Fruit fly (Drosophila melanogaster) whole organism, embryonic: ENCODE data around the gene CG10064.

Source experiments
- CG10274 ChIP-seq: fragments of 200-800 bp; sonication (Bioruptor generic); optimal IDR thresholded peaks from 3 replicates; lab custom pipeline; 2017; ENCODE audit warnings: missing biosample characterization, mild to moderate bottlenecking, missing genetic modification characterization
- CG12104 ChIP-seq: fragments of 200-800 bp; sonication (Bioruptor generic); optimal IDR thresholded peaks from 3 replicates; lab custom pipeline; 2016; ENCODE audit warnings: missing biosample characterization, missing genetic modification characterization
- CG12236 ChIP-seq: fragments of 200-800 bp; sonication (Bioruptor generic); optimal IDR thresholded peaks from 2 replicates; lab custom pipeline; 2016; ENCODE audit warnings: missing biosample characterization, missing genetic modification characterization
- CG14667 ChIP-seq: fragments of 200-800 bp; sonication (Bioruptor generic); IDR thresholded peaks from 2 replicates; pipeline ENCODE4 v1.3.6; 2022; ENCODE audit warnings: missing biosample characterization, missing genetic modification characterization
- CG15073 ChIP-seq: fragments of 200-800 bp; sonication (Bioruptor generic); optimal IDR thresholded peaks from 2 replicates; lab custom pipeline; 2016; ENCODE audit warnings: missing biosample characterization, missing genetic modification characterization
- CG15514 ChIP-seq: fragments of 200-800 bp; sonication (Bioruptor generic); optimal IDR thresholded peaks from 3 replicates; lab custom pipeline; 2017; ENCODE audit warnings: missing biosample characterization, missing genetic modification characterization, mild to moderate bottlenecking, moderate library complexity, missing genetic modification reagents
- CG17186 ChIP-seq: fragments of 200-800 bp; sonication (Bioruptor generic); optimal IDR thresholded peaks from 3 replicates; lab custom pipeline; 2017; ENCODE audit warnings: missing biosample characterization, missing genetic modification reagents, missing genetic modification characterization
- CG2129 ChIP-seq: fragments of 200-800 bp; sonication (Bioruptor generic); IDR thresholded peaks from 2 replicates; pipeline ENCODE4 v1.3.6; 2022; ENCODE audit warnings: missing biosample characterization, missing genetic modification characterization; ENCODE audit not compliant: partially characterized antibody
- CG2678 ChIP-seq: fragments of 200-800 bp; sonication (Bioruptor generic); optimal IDR thresholded peaks from 3 replicates; lab custom pipeline; 2019; ENCODE audit warnings: missing biosample characterization, mild to moderate bottlenecking, missing genetic modification characterization, moderate library complexity
- CG3163 ChIP-seq: fragments of 200-800 bp; sonication (Bioruptor generic); optimal IDR thresholded peaks from 3 replicates; lab custom pipeline; 2016; ENCODE audit warnings: missing biosample characterization, missing genetic modification characterization
- CG6272 ChIP-seq: fragments of 200-800 bp; sonication (Bioruptor generic); IDR thresholded peaks from 2 replicates; pipeline ENCODE4 v1.3.6; 2022; ENCODE audit warnings: missing biosample characterization, missing genetic modification characterization
- CG6654 ChIP-seq: fragments of 200-800 bp; sonication (Bioruptor generic); optimal IDR thresholded peaks from 2 replicates; lab custom pipeline; 2017; ENCODE audit warnings: missing biosample characterization, mild to moderate bottlenecking, missing genetic modification characterization
- CG7556 ChIP-seq: fragments of 200-800 bp; sonication (Bioruptor generic); optimal IDR thresholded peaks from 2 replicates; lab custom pipeline; 2017; ENCODE audit warnings: missing biosample characterization, mild to moderate bottlenecking, missing genetic modification characterization
- CG8359 ChIP-seq: fragments of 200-800 bp; sonication (Bioruptor generic); optimal IDR thresholded peaks from 2 replicates; lab custom pipeline; 2017; ENCODE audit warnings: missing biosample characterization, mild to moderate bottlenecking, missing genetic modification characterization, borderline replicate concordance
- CG8478 ChIP-seq: fragments of >200 bp; optimal IDR thresholded peaks from 2 replicates; lab custom pipeline; 2018
- CG8944 ChIP-seq: fragments of 200-800 bp; sonication (Bioruptor generic); optimal IDR thresholded peaks from 3 replicates; lab custom pipeline; 2016; ENCODE audit warnings: missing biosample characterization, missing genetic modification characterization
- CG9817 ChIP-seq: fragments of 200-800 bp; sonication (Bioruptor generic); optimal IDR thresholded peaks from 2 replicates; lab custom pipeline; 2018; ENCODE audit warnings: missing biosample characterization, mild to moderate bottlenecking, missing genetic modification characterization, moderate library complexity
- CG9876 ChIP-seq: fragments of 200-800 bp; sonication (Bioruptor generic); optimal IDR thresholded peaks from 2 replicates; lab custom pipeline; 2016; ENCODE audit warnings: missing biosample characterization, missing genetic modification characterization
- CG9932 ChIP-seq: fragments of 200-800 bp; sonication (Bioruptor generic); IDR thresholded peaks from 2 replicates; pipeline ENCODE4 v1.3.6; 2022; ENCODE audit warnings: missing biosample characterization, missing genetic modification characterization
- CTCF ChIP-seq: fragments of 200-800 bp; sonication (Bioruptor generic); optimal IDR thresholded peaks from 2 replicates; lab custom pipeline; 2017; ENCODE audit warnings: missing biosample characterization, mild to moderate bottlenecking, missing genetic modification characterization, moderate library complexity
- CrebB ChIP-seq: fragments of 200-800 bp; sonication (Bioruptor generic); optimal IDR thresholded peaks from 3 replicates; lab custom pipeline; 2018; ENCODE audit warnings: missing biosample characterization, mild to moderate bottlenecking, missing genetic modification characterization
- D19A ChIP-seq: fragments of 200-800 bp; optimal IDR thresholded peaks from 3 replicates; lab custom pipeline; 2019; ENCODE audit warnings: missing biosample characterization, mild to moderate bottlenecking, missing genetic modification characterization, moderate library complexity
- Fer1 ChIP-seq: fragments of 200-800 bp; sonication (Bioruptor generic); optimal IDR thresholded peaks from 2 replicates; lab custom pipeline; 2017; ENCODE audit warnings: missing biosample characterization, mild to moderate bottlenecking, missing genetic modification characterization
- H2.0 ChIP-seq: fragments of 200-800 bp; sonication (Bioruptor generic); IDR thresholded peaks from 2 replicates; pipeline ENCODE4 v1.3.6; 2022; ENCODE audit warnings: missing biosample characterization, missing genetic modification characterization
- Hmr ChIP-seq: fragments of 200-800 bp; sonication (Bioruptor generic); optimal IDR thresholded peaks from 3 replicates; lab custom pipeline; 2017; ENCODE audit warnings: mild to moderate bottlenecking, missing biosample characterization, missing genetic modification reagents, missing genetic modification characterization
- Max ChIP-seq: fragments of 200-800 bp; sonication (Bioruptor generic); optimal IDR thresholded peaks from 2 replicates; lab custom pipeline; 2016; ENCODE audit warnings: missing biosample characterization, mild to moderate bottlenecking, missing genetic modification characterization
- Med ChIP-seq: fragments of 200-800 bp; sonication (Bioruptor generic); peaks from one replicate; lab custom pipeline; 2016; ENCODE audit warnings: missing biosample characterization, missing genetic modification characterization, mild to moderate bottlenecking, inconsistent platforms, moderate library complexity
- NFAT ChIP-seq: fragments of 200-800 bp; sonication (Bioruptor generic); IDR thresholded peaks from 2 replicates; pipeline ENCODE4 v1.3.6; 2022; ENCODE audit warnings: missing biosample characterization, missing genetic modification characterization
- Nf-YA ChIP-seq: fragments of 200-800 bp; sonication (Bioruptor generic); IDR thresholded peaks from 2 replicates; pipeline ENCODE4 v1.3.6; 2022; ENCODE audit warnings: missing biosample characterization, missing genetic modification characterization
- Opbp ChIP-seq: fragments of 200-800 bp; sonication (Bioruptor generic); IDR thresholded peaks from 3 replicates; pipeline ENCODE4 v1.3.6; 2022; ENCODE audit warnings: missing biosample characterization, missing genetic modification characterization; ENCODE audit not compliant: partially characterized antibody
- Pdp1 ChIP-seq, 2 experiments: fragments of 200-800 bp; sonication (Bioruptor generic); optimal IDR thresholded peaks; 3 replicates each; lab custom pipeline; 2016; ENCODE audit warnings: missing biosample characterization in 2 of 2, missing genetic modification characterization in 2 of 2, mild to moderate bottlenecking in 1 of 2, moderate library complexity in 1 of 2
- Six4 ChIP-seq: fragments of 200-800 bp; sonication (Bioruptor generic); optimal IDR thresholded peaks from 2 replicates; lab custom pipeline; 2016; ENCODE audit warnings: missing biosample characterization, missing genetic modification characterization
- Usf ChIP-seq: fragments of 200-800 bp; sonication (Bioruptor generic); optimal IDR thresholded peaks from 2 replicates; lab custom pipeline; 2017; ENCODE audit warnings: missing genotype, missing biosample characterization, missing genetic modification characterization
- ase ChIP-seq: fragments of 200-800 bp; sonication (Bioruptor generic); IDR thresholded peaks from 3 replicates; pipeline ENCODE4 v1.3.6; 2022; ENCODE audit warnings: missing biosample characterization, missing genetic modification characterization
- bbx ChIP-seq: fragments of 200-800 bp; sonication (Bioruptor generic); IDR thresholded peaks from 2 replicates; pipeline ENCODE4 v1.3.6; 2022; ENCODE audit warnings: missing biosample characterization, missing genetic modification characterization; ENCODE audit not compliant: partially characterized antibody
- caup ChIP-seq: fragments of 200-800 bp; sonication (Bioruptor generic); optimal IDR thresholded peaks from 3 replicates; lab custom pipeline; 2017; ENCODE audit warnings: missing biosample characterization, mild to moderate bottlenecking, missing genetic modification characterization, moderate library complexity; ENCODE audit not compliant: severe bottlenecking
- croc ChIP-seq: fragments of 200-800 bp; sonication (Bioruptor generic); conservative IDR thresholded peaks from 3 replicates; pipeline ENCODE4 v1.3.6; 2022; ENCODE audit warnings: missing biosample characterization, missing genetic modification characterization
- en ChIP-seq: fragments of 200-800 bp; sonication (Bioruptor generic); optimal IDR thresholded peaks from 2 replicates; lab custom pipeline; 2016; ENCODE audit warnings: missing biosample characterization, missing genetic modification characterization
- exex ChIP-seq: fragments of 200-800 bp; sonication (Bioruptor generic); optimal IDR thresholded peaks from 4 replicates; lab custom pipeline; 2018; ENCODE audit warnings: missing biosample characterization, mild to moderate bottlenecking, missing genetic modification characterization, moderate library complexity
- fd64A ChIP-seq: fragments of 200-800 bp; sonication (Bioruptor generic); optimal IDR thresholded peaks from 3 replicates; lab custom pipeline; 2018; ENCODE audit warnings: missing biosample characterization, mild to moderate bottlenecking, missing genetic modification characterization
- ind ChIP-seq: fragments of 200-800 bp; sonication (Bioruptor generic); optimal IDR thresholded peaks from 3 replicates; lab custom pipeline; 2016; ENCODE audit warnings: missing biosample characterization, missing genetic modification characterization
- jing ChIP-seq: fragments of 200-800 bp; sonication (Bioruptor generic); optimal IDR thresholded peaks from 2 replicates; lab custom pipeline; 2018; ENCODE audit warnings: missing biosample characterization, mild to moderate bottlenecking, missing genetic modification characterization
- kah ChIP-seq: fragments of 200-800 bp; sonication (Bioruptor generic); optimal IDR thresholded peaks from 2 replicates; lab custom pipeline; 2018; ENCODE audit warnings: missing biosample characterization, mild to moderate bottlenecking, missing genetic modification characterization
- mirr ChIP-seq: fragments of 200-800 bp; sonication (Bioruptor generic); optimal IDR thresholded peaks from 3 replicates; lab custom pipeline; 2018; ENCODE audit warnings: missing biosample characterization, mild to moderate bottlenecking, missing genetic modification characterization
- pan ChIP-seq, 4 experiments: fragments of >200 bp in 3 of 4; fragments of 200-800 bp in 1 of 4; sonication (Bioruptor generic) in 1 of 4; optimal IDR thresholded peaks in 3 of 4; IDR thresholded peaks in 1 of 4; 2 replicates each; pipeline versions ENCODE4 v1.3.6 to Lab custom; 2017 to 2022; ENCODE audit warnings: missing biosample characterization in 2 of 4, missing genetic modification characterization in 2 of 4, mixed read lengths in 1 of 4
- psq ChIP-seq: fragments of 200-800 bp; sonication (Bioruptor generic); optimal IDR thresholded peaks from 2 replicates; lab custom pipeline; 2017; ENCODE audit warnings: missing biosample characterization, missing genetic modification characterization
- scrt ChIP-seq: fragments of 200-800 bp; sonication (Bioruptor generic); optimal IDR thresholded peaks from 2 replicates; lab custom pipeline; 2018; ENCODE audit warnings: missing biosample characterization, mild to moderate bottlenecking, missing genetic modification characterization, moderate library complexity
- sna ChIP-seq: fragments of 200-800 bp; sonication (Bioruptor generic); IDR thresholded peaks from 2 replicates; pipeline ENCODE4 v1.3.6; 2022; ENCODE audit warnings: missing biosample characterization, missing genetic modification characterization; ENCODE audit not compliant: partially characterized antibody
- sob ChIP-seq: fragments of 200-800 bp; sonication (Bioruptor generic); IDR thresholded peaks from 2 replicates; pipeline ENCODE4 v1.3.6; 2022; ENCODE audit warnings: missing biosample characterization, missing genetic modification characterization
- stc ChIP-seq: fragments of 200-800 bp; sonication (Bioruptor generic); IDR thresholded peaks from 2 replicates; pipeline ENCODE4 v1.3.6; 2022; ENCODE audit warnings: missing biosample characterization, missing genetic modification characterization
- toy ChIP-seq: fragments of 200-800 bp; sonication (Bioruptor generic); IDR thresholded peaks from 2 replicates; pipeline ENCODE4 v1.3.6; 2022; ENCODE audit warnings: missing biosample characterization, missing genetic modification characterization

CG10064 gene

dm6 chr3L:6998692-6999091, 31.0 kb upstream of the CG10064 start, which contains the start of gene Mp (continued):
- TF ChIP-seq CG3163: no peak
- no peak for TF ChIP-seq Opbp
- TF ChIP-seq Six4 (GFP tag; lab: Kevin White, UChicago): no peak
- no peak for TF ChIP-seq Pdp1 (GFP tag; optimal IDR thresholded peaks at IDR 0.05; lab: Kevin White, UChicago)
- no peak for TF ChIP-seq toy (GFP tag; lab: Robert Waterston, UW)
- TF ChIP-seq exex (tag; lab: Kevin White, UChicago): no peak
- TF ChIP-seq Usf (GFP tag; lab: Kevin White, UChicago): no peak
- no peak for TF ChIP-seq CG9817 (tag; lab: Kevin White, UChicago)
- no peak for TF ChIP-seq Fer1
- no peak for TF ChIP-seq caup (GFP tag; lab: Kevin White, UChicago)
- no peak for TF ChIP-seq croc (GFP tag; lab: Robert Waterston, UW)
- TF ChIP-seq Hmr (GFP tag; lab: Kevin White, UChicago): no peak
- TF ChIP-seq CTCF (GFP tag; lab: Kevin White, UChicago): no peak
- no peak for TF ChIP-seq CG2678 (tag; lab: Kevin White, UChicago)
- no peak for TF ChIP-seq CG8944 (GFP tag; lab: Kevin White, UChicago)
- no peak for TF ChIP-seq CG6654 (GFP tag; lab: Kevin White, UChicago)
- TF ChIP-seq CG17186 (GFP tag; lab: Kevin White, UChicago): no peak
- peak; percentile 32; the same call in 1 of the 2 replicates for TF ChIP-seq sob (GFP tag; lab: Robert Waterston, UW)
- TF ChIP-seq bbx (GFP tag; lab: Robert Waterston, UW): no peak
- TF ChIP-seq Nf-YA (GFP tag; lab: Robert Waterston, UW): no peak
- peak; percentile 79 for TF ChIP-seq Med
- TF ChIP-seq CG6272 (GFP tag; lab: Robert Waterston, UW): no peak
- TF ChIP-seq ind (GFP tag; lab: Kevin White, UChicago): no peak
- peak; percentile 18 for TF ChIP-seq scrt (GFP tag; lab: Kevin White, UChicago)
- no peak for TF ChIP-seq CG12236 (GFP tag; lab: Kevin White, UChicago)
- TF ChIP-seq pan (optimal IDR thresholded peaks at IDR 0.05; lab: Kevin White, UChicago): no peak
- TF ChIP-seq pan (GFP tag; optimal IDR thresholded peaks at IDR 0.05 in 1 of 2, IDR thresholded peaks at IDR 0.05 in 1 of 2): peak in 1 of 2 experiments; percentile 21
- no peak for TF ChIP-seq mirr (GFP tag; lab: Kevin White, UChicago)
- TF ChIP-seq jing (GFP tag; lab: Kevin White, UChicago): no peak
- no peak for TF ChIP-seq CG9876 (GFP tag; lab: Kevin White, UChicago)
- TF ChIP-seq CrebB (tag; lab: Kevin White, UChicago): no peak
- TF ChIP-seq CG15514 (GFP tag; lab: Kevin White, UChicago): no peak
- no peak for TF ChIP-seq fd64A
- no peak for TF ChIP-seq CG8359 (GFP tag; lab: Kevin White, UChicago)
- no peak for TF ChIP-seq CG2129
- TF ChIP-seq H2.0: no peak
- TF ChIP-seq en (GFP tag; lab: Kevin White, UChicago): no peak
- no peak for TF ChIP-seq CG14667 (GFP tag; lab: Robert Waterston, UW)
- TF ChIP-seq sna (GFP tag; lab: Robert Waterston, UW): no peak
- no peak for TF ChIP-seq ase (GFP tag; lab: Robert Waterston, UW)
- no peak for TF ChIP-seq CG8478 (lab: Kevin White, UChicago)
- no peak for TF ChIP-seq CG12104 (GFP tag; lab: Kevin White, UChicago)
- peak; percentile 47 for TF ChIP-seq CG10274 (GFP tag; lab: Kevin White, UChicago)
- TF ChIP-seq psq (GFP tag; lab: Kevin White, UChicago): no peak
- TF ChIP-seq CG15073: no peak
- TF ChIP-seq D19A: no peak
- no peak for TF ChIP-seq CG7556 (GFP tag; lab: Kevin White, UChicago)
- no peak for TF ChIP-seq CG9932 (GFP tag; lab: Robert Waterston, UW)
- TF ChIP-seq NFAT (GFP tag; lab: Robert Waterston, UW): no peak
- no peak; the same call in 1 of the 2 replicates for TF ChIP-seq stc (GFP tag; lab: Robert Waterston, UW)
- TF ChIP-seq kah (GFP tag; lab: Kevin White, UChicago): no peak
- no peak for TF ChIP-seq Max (GFP tag; lab: Kevin White, UChicago)
